Worm (Caenorhabditis elegans): ENCODE measurements around the gene C50B6.1.

- TF ChIP-seq W03F9.2 (tag; optimal IDR thresholded peaks at IDR 0.05) (no peak), dao-5 (tag; optimal IDR thresholded peaks at IDR 0.05) (no peak), him-1 (tag; optimal IDR thresholded peaks at IDR 0.05) (no peak)
These were observed 45.9 kb upstream of the C50B6.1 start for ce11 chrV:13262781-13263318.
